Worm (Caenorhabditis elegans) whole organism, L1 larva: Measurements from ENCODE around the gene C31H2.4.

ENCODE experiments used
- aly-2 ChIP-seq: fragments of 150-350 bp; optimal IDR thresholded peaks from 2 replicates; lab custom pipeline; 2014; ENCODE audit warnings: missing biosample characterization, missing genetic modification characterization
- ama-1 ChIP-seq: fragments of 150-350 bp; optimal IDR thresholded peaks from 2 replicates; lab custom pipeline; 2014
- efl-1 ChIP-seq, 4 experiments: fragments of 150-350 bp; optimal IDR thresholded peaks in 3 of 4; peaks in 1 of 4; 1 replicate in 1 of 4; 2 replicates in 3 of 4; lab custom pipeline; 2014; ENCODE audit warnings: missing biosample characterization in 2 of 4, missing genetic modification characterization in 2 of 4, missing genetic modification reagents in 2 of 4

The C31H2.4 gene

ce11 chrX:5105703-5106102 lies 53.8 kb downstream of the C31H2.4 start:
- no peak for TF ChIP-seq ama-1 (lab: Kevin White, UChicago)
- no peak for TF ChIP-seq aly-2 (tag; lab: Kevin White, UChicago)
- no peak for TF ChIP-seq efl-1 (optimal IDR thresholded peaks at IDR 0.05; lab: Kevin White, UChicago)
- TF ChIP-seq efl-1 (GFP tag; optimal IDR thresholded peaks at IDR 0.05 in 1 of 2; lab: Kevin White, UChicago): peak in 1 of 2 experiments; percentile 9
